3 worm cellular contexts compared by ENCODE assay signal in the genomic region with DNA sequence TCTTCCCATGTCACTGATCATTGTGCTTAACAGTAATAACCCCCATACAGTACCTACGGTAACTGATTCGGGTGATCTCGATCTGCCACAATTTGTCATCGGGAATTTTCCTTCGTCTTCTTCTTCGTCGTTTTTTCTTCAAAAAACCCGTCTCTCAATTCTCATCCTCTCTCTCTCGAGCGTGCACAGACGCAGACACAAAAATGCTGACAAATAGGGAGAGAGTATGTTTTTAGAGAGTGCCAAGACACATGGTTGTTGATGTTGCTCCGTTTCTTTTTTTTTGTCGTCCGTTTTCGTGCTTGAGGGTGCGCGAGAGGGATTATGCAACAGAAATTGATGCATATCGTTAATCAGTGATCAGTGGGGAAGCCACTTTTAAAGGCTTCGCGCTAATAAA.
TF ChIP-seq lines count a peak whose summit lies in the region.

No protein-coding gene starts in this region.

TF ChIP-seq in whole organism, L1 larva, 84 proteins besides CTCF, POLR2A, EP300 and RAD21 (continued from another document):
- no peak for TF ChIP-seq fkh-4 (tag; optimal IDR thresholded peaks at IDR 0.05; lab: Kevin White, UChicago; ENCODE audit: borderline replicate concordance)
- peak in 1 of 2 experiments; percentile 81 for TF ChIP-seq mdl-1 (tag; optimal IDR thresholded peaks at IDR 0.05; lab: Kevin White, UChicago)
- TF ChIP-seq mep-1 (tag; optimal IDR thresholded peaks at IDR 0.05; lab: Kevin White, UChicago): peak; percentile 78
- no peak for TF ChIP-seq C34B4.2 (tag; optimal IDR thresholded peaks at IDR 0.05; lab: Kevin White, UChicago)
- peak; percentile 54 for TF ChIP-seq swsn-7 (tag; optimal IDR thresholded peaks at IDR 0.05; lab: Kevin White, UChicago)
- peak; percentile 5 for TF ChIP-seq dsc-1 (tag; optimal IDR thresholded peaks at IDR 0.05; lab: Kevin White, UChicago)
- peak; percentile 88 for TF ChIP-seq lin-14 (GFP tag; optimal IDR thresholded peaks at IDR 0.05; lab: Kevin White, UChicago)
- TF ChIP-seq nhr-237 (tag; optimal IDR thresholded peaks at IDR 0.05; lab: Kevin White, UChicago): peak; percentile 18
- peak; percentile 21 to 61 (median 39) for TF ChIP-seq ceh-82 (tag; optimal IDR thresholded peaks at IDR 0.05; lab: Kevin White, UChicago)
- peak; percentile 49 to 68 for TF ChIP-seq lin-35 (GFP tag; optimal IDR thresholded peaks at IDR 0.05; lab: Kevin White, UChicago)
- peak; percentile 63 for TF ChIP-seq ama-1 (optimal IDR thresholded peaks at IDR 0.05; lab: Kevin White, UChicago)
- TF ChIP-seq C16A3.4 (tag; optimal IDR thresholded peaks at IDR 0.05; lab: Kevin White, UChicago): peak; percentile 51

TF ChIP-seq in whole organism, L3 larva, 47 proteins besides CTCF, POLR2A, EP300 and RAD21 (continued from another document):
- no peak for TF ChIP-seq unc-62 (GFP tag; optimal IDR thresholded peaks at IDR 0.05; lab: Kevin White, UChicago)
- TF ChIP-seq tbx-2 (tag; optimal IDR thresholded peaks at IDR 0.05; lab: Kevin White, UChicago): no peak
- peak; percentile 86 for TF ChIP-seq ama-1 (optimal IDR thresholded peaks at IDR 0.05; lab: Kevin White, UChicago)
- TF ChIP-seq nhr-23 (tag; optimal IDR thresholded peaks at IDR 0.05; lab: Kevin White, UChicago): peak; percentile 30
TF ChIP-seq in whole organism, L3 larva: peak in this region for 19.

TF ChIP-seq in whole organism, L4 larva, 104 proteins besides CTCF, POLR2A, EP300 and RAD21 (continued from another document):
- TF ChIP-seq unc-62 (GFP tag; optimal IDR thresholded peaks at IDR 0.05 in 1 of 2; lab: Kevin White, UChicago) (peak in 1 of 2 experiments; percentile 96), unc-62 (tag; optimal IDR thresholded peaks at IDR 0.05; lab: Kevin White, UChicago) (no peak), dpl-1 (GFP tag; optimal IDR thresholded peaks at IDR 0.05; lab: Kevin White, UChicago) (peak; percentile 36), lin-15B (tag; optimal IDR thresholded peaks at IDR 0.05; lab: Kevin White, UChicago) (no peak), hlh-11 (tag; optimal IDR thresholded peaks at IDR 0.05; lab: Kevin White, UChicago) (peak; percentile 80), F10B5.3 (tag; optimal IDR thresholded peaks at IDR 0.05; lab: Kevin White, UChicago) (no peak), tra-1 (GFP tag; IDR thresholded peaks at IDR 0.05; lab: Robert Waterston, UW) (no peak), hlh-30 (tag; optimal IDR thresholded peaks at IDR 0.05; lab: Kevin White, UChicago; ENCODE audit: insufficient read depth) (peak; percentile 91), fos-1 (tag; optimal IDR thresholded peaks at IDR 0.05; lab: Kevin White, UChicago) (no peak), cey-2 (tag; optimal IDR thresholded peaks at IDR 0.05; lab: Kevin White, UChicago; ENCODE audit: borderline replicate concordance, insufficient read depth) (no peak), daf-16 (GFP tag; optimal IDR thresholded peaks at IDR 0.05; lab: Kevin White, UChicago) (no peak), daf-16 (tag; optimal IDR thresholded peaks at IDR 0.05; lab: Kevin White, UChicago) (peak; percentile 88), ceh-82 (tag; optimal IDR thresholded peaks at IDR 0.05; lab: Kevin White, UChicago) (no peak), mes-2 (tag; optimal IDR thresholded peaks at IDR 0.05; lab: Kevin White, UChicago; ENCODE audit: poor library complexity, severe bottlenecking) (peak; percentile 35), egl-43 (GFP tag; IDR thresholded peaks at IDR 0.05; lab: Robert Waterston, UW) (no peak), nhr-6 (tag; optimal IDR thresholded peaks at IDR 0.05; lab: Kevin White, UChicago) (peak; percentile 39), ceh-32 (tag; optimal IDR thresholded peaks at IDR 0.05; lab: Kevin White, UChicago; ENCODE audit: poor library complexity) (no peak), dmd-8 (GFP tag; IDR thresholded peaks at IDR 0.05; lab: Robert Waterston, UW) (no peak), mdl-1 (tag; optimal IDR thresholded peaks at IDR 0.05; lab: Kevin White, UChicago) (peak; percentile 19 to 90), zip-2 (tag; optimal IDR thresholded peaks at IDR 0.05; lab: Kevin White, UChicago) (no peak), ceh-62 (tag; optimal IDR thresholded peaks at IDR 0.05; lab: Kevin White, UChicago) (no peak), snpc-4 (tag; optimal IDR thresholded peaks at IDR 0.05; lab: Kevin White, UChicago) (no peak), mxl-3 (GFP tag; optimal IDR thresholded peaks at IDR 0.05; lab: Kevin White, UChicago) (peak; percentile 85), ztf-11 (tag; optimal IDR thresholded peaks at IDR 0.05; lab: Kevin White, UChicago) (no peak), ceh-44 (GFP tag; IDR thresholded peaks at IDR 0.05; lab: Robert Waterston, UW) (no peak)
TF ChIP-seq in whole organism, L4 larva: peak in this region for 27.
